Worm (Caenorhabditis elegans): Measurements from ENCODE around the gene srz-61.
A peak's percentile ranks its signal among the peaks of the same experiment; 100 is the strongest.

DNA sequence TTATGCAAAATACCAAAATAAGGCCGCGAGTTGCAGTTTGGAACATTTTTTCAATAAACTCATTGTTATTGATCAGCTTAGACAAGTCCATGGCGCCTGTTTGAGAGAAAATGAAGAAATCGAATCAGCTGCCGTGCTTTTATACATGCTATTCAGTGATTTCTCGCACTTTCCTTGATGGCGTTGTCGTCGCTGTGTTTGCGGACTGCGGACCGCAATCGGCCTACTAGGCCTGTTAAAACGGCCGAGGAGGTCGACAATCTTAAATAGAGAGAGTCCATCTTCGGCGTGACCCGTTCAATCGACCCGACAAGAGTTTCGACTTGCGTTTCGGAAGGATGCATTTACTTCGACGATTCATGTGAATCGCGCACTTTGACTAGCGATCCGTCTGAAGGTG, 30.2 kb upstream of the srz-61 start, which contains the start of gene srz-75:
- no peak for TF ChIP-seq ceh-82 (tag; optimal IDR thresholded peaks at IDR 0.05)
- no peak for TF ChIP-seq nhr-10 (tag; optimal IDR thresholded peaks at IDR 0.05)
- no peak for TF ChIP-seq fkh-10 (GFP tag; optimal IDR thresholded peaks at IDR 0.05)
- no peak for TF ChIP-seq fos-1 (tag; optimal IDR thresholded peaks at IDR 0.05)
- TF ChIP-seq aha-1 (tag), result peak; percentile 64
- TF ChIP-seq php-3 (GFP tag; IDR thresholded peaks at IDR 0.05), result no peak
- TF ChIP-seq lin-13 (GFP tag; optimal IDR thresholded peaks at IDR 0.05), result no peak
- TF ChIP-seq tag-97 (GFP tag; IDR thresholded peaks at IDR 0.05), result no peak
- no peak for TF ChIP-seq unc-39 (tag; optimal IDR thresholded peaks at IDR 0.05)
- TF ChIP-seq nhr-111 (GFP tag; optimal IDR thresholded peaks at IDR 0.05), result no peak
- no peak for TF ChIP-seq spr-3 (GFP tag; optimal IDR thresholded peaks at IDR 0.05)
